Fruit fly (Drosophila melanogaster) whole organism, embryonic: ENCODE measurements around the gene CG9372.

ENCODE experiments used
- Atf6 ChIP-seq: fragments of 200-800 bp; sonication (Bioruptor generic); IDR thresholded peaks from 2 replicates; pipeline ENCODE4 v1.3.6; 2022; ENCODE audit warnings: missing biosample characterization, missing genetic modification characterization
- Bdp1 ChIP-seq: fragments of 200-800 bp; sonication (Bioruptor generic); optimal IDR thresholded peaks from 3 replicates; lab custom pipeline; 2016; ENCODE audit warnings: missing biosample characterization, missing genetic modification characterization
- Bgb ChIP-seq: fragments of 200-800 bp; sonication (Bioruptor generic); IDR thresholded peaks from 2 replicates; pipeline ENCODE4 v1.3.6; 2022; ENCODE audit warnings: missing biosample characterization, missing genetic modification characterization; ENCODE audit not compliant: partially characterized antibody
- CG12071 ChIP-seq: fragments of 200-800 bp; sonication (Bioruptor generic); optimal IDR thresholded peaks from 3 replicates; lab custom pipeline; 2018; ENCODE audit warnings: missing biosample characterization, mild to moderate bottlenecking, missing genetic modification characterization
- CG12104 ChIP-seq: fragments of 200-800 bp; sonication (Bioruptor generic); optimal IDR thresholded peaks from 3 replicates; lab custom pipeline; 2016; ENCODE audit warnings: missing biosample characterization, missing genetic modification characterization
- CG13424 ChIP-seq: fragments of 200-800 bp; sonication (Bioruptor generic); optimal IDR thresholded peaks from 2 replicates; lab custom pipeline; 2019; ENCODE audit warnings: missing biosample characterization, mild to moderate bottlenecking, missing genetic modification characterization, moderate library complexity
- CG14860 ChIP-seq: fragments of 200-800 bp; sonication (Bioruptor generic); IDR thresholded peaks from 3 replicates; pipeline ENCODE4 v1.3.6; 2022; ENCODE audit warnings: missing biosample characterization, missing genetic modification characterization; ENCODE audit not compliant: partially characterized antibody
- CG17186 ChIP-seq: fragments of 200-800 bp; sonication (Bioruptor generic); optimal IDR thresholded peaks from 3 replicates; lab custom pipeline; 2017; ENCODE audit warnings: missing biosample characterization, missing genetic modification reagents, missing genetic modification characterization
- CG17328 ChIP-seq: fragments of 200-800 bp; sonication (Bioruptor generic); IDR thresholded peaks from 2 replicates; pipeline ENCODE4 v1.3.6; 2022; ENCODE audit warnings: missing biosample characterization, missing genetic modification characterization
- CG17568 ChIP-seq: fragments of 200-800 bp; sonication (Bioruptor generic); optimal IDR thresholded peaks from 2 replicates; lab custom pipeline; 2018; ENCODE audit warnings: missing biosample characterization, mild to moderate bottlenecking, missing genetic modification characterization, moderate library complexity
- CG33557 ChIP-seq: fragments of 200-800 bp; sonication (Bioruptor generic); optimal IDR thresholded peaks from 2 replicates; lab custom pipeline; 2019; ENCODE audit warnings: missing biosample characterization, mild to moderate bottlenecking, missing genetic modification characterization, moderate library complexity
- CG34376 ChIP-seq: fragments of 200-800 bp; sonication (Bioruptor generic); optimal IDR thresholded peaks from 2 replicates; lab custom pipeline; 2018; ENCODE audit warnings: missing biosample characterization, mild to moderate bottlenecking, missing genetic modification characterization
- CG34422 ChIP-seq: fragments of 200-800 bp; sonication (Bioruptor generic); IDR thresholded peaks from 3 replicates; pipeline ENCODE4 v1.3.6; 2022; ENCODE audit warnings: missing biosample characterization, missing genetic modification characterization
- CG3995 ChIP-seq: fragments of 200-800 bp; sonication (Bioruptor generic); optimal IDR thresholded peaks from 3 replicates; lab custom pipeline; 2016; ENCODE audit warnings: missing biosample characterization, missing genetic modification characterization
- CG6765 ChIP-seq: fragments of 200-800 bp; sonication (Bioruptor generic); optimal IDR thresholded peaks from 3 replicates; lab custom pipeline; 2017; ENCODE audit warnings: missing biosample characterization, mild to moderate bottlenecking, missing genetic modification characterization
- CG8478 ChIP-seq: fragments of >200 bp; optimal IDR thresholded peaks from 2 replicates; lab custom pipeline; 2018
- CG9817 ChIP-seq: fragments of 200-800 bp; sonication (Bioruptor generic); optimal IDR thresholded peaks from 2 replicates; lab custom pipeline; 2018; ENCODE audit warnings: missing biosample characterization, mild to moderate bottlenecking, missing genetic modification characterization, moderate library complexity
- Chrac-16 ChIP-seq: fragments of 200-800 bp; sonication (Bioruptor generic); optimal IDR thresholded peaks from 3 replicates; lab custom pipeline; 2016; ENCODE audit warnings: missing biosample characterization, missing genetic modification characterization
- CkIIα-i1 ChIP-seq: fragments of 200-800 bp; sonication (Bioruptor generic); IDR thresholded peaks from 2 replicates; pipeline ENCODE4 v1.3.6; 2022; ENCODE audit warnings: missing biosample characterization, missing genetic modification characterization
- Dbx ChIP-seq: fragments of 200-800 bp; sonication (Bioruptor generic); IDR thresholded peaks from 3 replicates; pipeline ENCODE4 v1.3.6; 2022; ENCODE audit warnings: missing biosample characterization, missing genetic modification characterization
- Dip2 ChIP-seq: fragments of 200-800 bp; sonication (Bioruptor generic); IDR thresholded peaks from 2 replicates; pipeline ENCODE4 v1.3.6; 2022; ENCODE audit warnings: missing biosample characterization, missing genetic modification characterization
- Gug ChIP-seq: fragments of 200-800 bp; sonication (Bioruptor generic); IDR thresholded peaks from 4 replicates; pipeline ENCODE4 v1.3.6; 2022; ENCODE audit warnings: missing biosample characterization, missing genetic modification characterization
- Hey ChIP-seq: fragments of 200-800 bp; sonication (Bioruptor generic); optimal IDR thresholded peaks from 3 replicates; lab custom pipeline; 2018; ENCODE audit warnings: missing biosample characterization, mild to moderate bottlenecking, missing genetic modification characterization
- Hr78 ChIP-seq, 2 experiments: fragments of 200-800 bp in 1 of 2; fragments of >200 bp in 1 of 2; sonication (Bioruptor generic) in 1 of 2; optimal IDR thresholded peaks; 2 replicates each; lab custom pipeline; 2017 to 2019; ENCODE audit warnings: missing biosample characterization in 2 of 2, missing genetic modification characterization in 2 of 2, mild to moderate bottlenecking in 1 of 2, moderate library complexity in 1 of 2
- Jarid2 ChIP-seq: fragments of 200-800 bp; sonication (Bioruptor generic); optimal IDR thresholded peaks from 3 replicates; lab custom pipeline; 2017; ENCODE audit warnings: mild to moderate bottlenecking, missing biosample characterization, missing genetic modification reagents, missing genetic modification characterization
- Kr ChIP-seq: fragments of 200-800 bp; sonication (Bioruptor generic); optimal IDR thresholded peaks from 2 replicates; lab custom pipeline; 2017; ENCODE audit warnings: missing biosample characterization, mild to moderate bottlenecking, missing genetic modification characterization
- Med ChIP-seq: fragments of 200-800 bp; sonication (Bioruptor generic); peaks from one replicate; lab custom pipeline; 2016; ENCODE audit warnings: missing biosample characterization, missing genetic modification characterization, mild to moderate bottlenecking, inconsistent platforms, moderate library complexity
- Mrtf ChIP-seq: fragments of 200-800 bp; sonication (Bioruptor generic); IDR thresholded peaks from 3 replicates; pipeline ENCODE4 v1.3.6; 2022; ENCODE audit warnings: missing biosample characterization, missing genetic modification characterization
- Optix ChIP-seq: fragments of 200-800 bp; sonication (Bioruptor generic); IDR thresholded peaks from 3 replicates; pipeline ENCODE4 v1.3.6; 2022; ENCODE audit warnings: missing biosample characterization, missing genetic modification characterization
- Sin3A ChIP-seq: fragments of >200 bp; optimal IDR thresholded peaks from 2 replicates; lab custom pipeline; 2018
- Sry-β ChIP-seq: fragments of 200-800 bp; sonication (Bioruptor generic); optimal IDR thresholded peaks from 2 replicates; lab custom pipeline; 2018; ENCODE audit warnings: missing biosample characterization, mild to moderate bottlenecking, missing genetic modification characterization, moderate library complexity
- ash1 ChIP-seq: fragments of 200-800 bp; sonication (Bioruptor generic); optimal IDR thresholded peaks from 2 replicates; lab custom pipeline; 2018; ENCODE audit warnings: missing biosample characterization, mild to moderate bottlenecking, missing genetic modification characterization
- cato ChIP-seq: fragments of 200-800 bp; sonication (Bioruptor generic); optimal IDR thresholded peaks from 2 replicates; lab custom pipeline; 2016; ENCODE audit warnings: missing biosample characterization, missing genetic modification characterization, borderline replicate concordance
- chinmo ChIP-seq: fragments of 200-800 bp; sonication (Bioruptor generic); IDR thresholded peaks from 4 replicates; pipeline ENCODE4 v1.3.6; 2022; ENCODE audit warnings: missing biosample characterization, missing genetic modification characterization; ENCODE audit not compliant: partially characterized antibody
- dati ChIP-seq: fragments of 200-800 bp; sonication (Bioruptor generic); IDR thresholded peaks from 2 replicates; pipeline ENCODE4 v1.3.6; 2022; ENCODE audit warnings: missing biosample characterization, missing genetic modification characterization
- exex ChIP-seq: fragments of 200-800 bp; sonication (Bioruptor generic); optimal IDR thresholded peaks from 4 replicates; lab custom pipeline; 2018; ENCODE audit warnings: missing biosample characterization, mild to moderate bottlenecking, missing genetic modification characterization, moderate library complexity
- ftz-f1 ChIP-seq: fragments of 200-800 bp; sonication (Bioruptor generic); optimal IDR thresholded peaks from 2 replicates; lab custom pipeline; 2016; ENCODE audit warnings: missing biosample characterization, missing genetic modification characterization
- gt ChIP-seq: fragments of 200-800 bp; sonication (Bioruptor generic); IDR thresholded peaks from 2 replicates; pipeline ENCODE4 v1.3.6; 2022; ENCODE audit warnings: missing biosample characterization, missing genetic modification characterization
- inv ChIP-seq: fragments of 200-800 bp; sonication (Bioruptor generic); IDR thresholded peaks from 2 replicates; pipeline ENCODE4 v1.3.6; 2022; ENCODE audit warnings: missing biosample characterization, missing genetic modification characterization; ENCODE audit not compliant: partially characterized antibody
- jing ChIP-seq: fragments of 200-800 bp; sonication (Bioruptor generic); optimal IDR thresholded peaks from 2 replicates; lab custom pipeline; 2018; ENCODE audit warnings: missing biosample characterization, mild to moderate bottlenecking, missing genetic modification characterization
- klu ChIP-seq: fragments of 200-800 bp; sonication (Bioruptor generic); IDR thresholded peaks from 2 replicates; pipeline ENCODE4 v1.3.6; 2022; ENCODE audit warnings: missing biosample characterization, missing genetic modification characterization
- mirr ChIP-seq: fragments of 200-800 bp; sonication (Bioruptor generic); optimal IDR thresholded peaks from 3 replicates; lab custom pipeline; 2018; ENCODE audit warnings: missing biosample characterization, mild to moderate bottlenecking, missing genetic modification characterization
- otp ChIP-seq: fragments of 200-800 bp; sonication (Bioruptor generic); IDR thresholded peaks from 3 replicates; pipeline ENCODE4, ENCODE4 v1.3.6; 2022; ENCODE audit warnings: missing biosample characterization, missing genetic modification characterization
- pzg ChIP-seq: fragments of 200-800 bp; sonication (Bioruptor generic); optimal IDR thresholded peaks from 3 replicates; lab custom pipeline; 2018; ENCODE audit warnings: missing biosample characterization, mild to moderate bottlenecking, missing genetic modification characterization, moderate library complexity
- stwl ChIP-seq: fragments of 200-800 bp; sonication (Bioruptor generic); optimal IDR thresholded peaks from 3 replicates; lab custom pipeline; 2018; ENCODE audit warnings: missing biosample characterization, mild to moderate bottlenecking, missing genetic modification characterization, moderate library complexity
- sug ChIP-seq: fragments of 200-800 bp; optimal IDR thresholded peaks from 2 replicates; lab custom pipeline; 2019; ENCODE audit warnings: missing biosample characterization, mild to moderate bottlenecking, missing genetic modification characterization, moderate library complexity
- tin ChIP-seq: fragments of 200-800 bp; sonication (Bioruptor generic); optimal IDR thresholded peaks from 3 replicates; lab custom pipeline; 2016; ENCODE audit warnings: missing biosample characterization, missing genetic modification characterization
- ttk ChIP-seq: fragments of 200-800 bp; sonication (Bioruptor generic); IDR thresholded peaks from 2 replicates; pipeline ENCODE4 v2.1.2; 2022; ENCODE audit warnings: missing biosample characterization, missing genetic modification characterization
- vvl ChIP-seq: fragments of 200-800 bp; sonication (Bioruptor generic); IDR thresholded peaks from 2 replicates; pipeline ENCODE4 v1.3.6; 2022; ENCODE audit warnings: missing biosample characterization, missing genetic modification characterization

The CG9372 gene

dm6 chr3L:19646292-19646691, 40.3 kb downstream of the CG9372 start (continued):
- TF ChIP-seq Sry-β (no peak), inv (GFP tag; lab: Robert Waterston, UW) (no peak), pzg (GFP tag; lab: Kevin White, UChicago) (no peak), Chrac-16 (no peak), stwl (tag; lab: Kevin White, UChicago) (peak; percentile 19), CG9817 (tag; lab: Kevin White, UChicago) (no peak), ttk (GFP tag; lab: Robert Waterston, UW) (no peak), CG14860 (GFP tag; lab: Robert Waterston, UW) (no peak), CG12071 (GFP tag; lab: Kevin White, UChicago) (no peak), CG8478 (lab: Kevin White, UChicago) (no peak), mirr (GFP tag; lab: Kevin White, UChicago) (peak; percentile 18), tin (no peak), CG13424 (tag; lab: Kevin White, UChicago) (no peak), Bdp1 (GFP tag; lab: Kevin White, UChicago) (no peak)

dm6 chr3L:19648648-19649047, 42.6 kb downstream of the CG9372 start:
- TF ChIP-seq CG17328: no peak
- TF ChIP-seq klu: no peak
- no peak for TF ChIP-seq Gug (GFP tag; lab: Robert Waterston, UW)
- peak; percentile 19 for TF ChIP-seq CG3995
- peak; percentile 73 for TF ChIP-seq exex (tag; lab: Kevin White, UChicago)
- TF ChIP-seq sug (tag; lab: Kevin White, UChicago): peak; percentile 98
- TF ChIP-seq CkIIα-i1 (GFP tag; lab: Robert Waterston, UW): no peak
- no peak for TF ChIP-seq CG12104 (GFP tag; lab: Kevin White, UChicago)
- peak; percentile 25 for TF ChIP-seq CG34376 (GFP tag; lab: Kevin White, UChicago)
- no peak for TF ChIP-seq Sin3A
- no peak for TF ChIP-seq CG17568
- no peak for TF ChIP-seq Kr (GFP tag; lab: Kevin White, UChicago)
- TF ChIP-seq Mrtf (GFP tag; lab: Robert Waterston, UW): no peak

dm6 chr3L:19649374-19649948, 43.5 kb downstream of the CG9372 start, which contains the start of gene Oat:
Gene Oat (minus strand): TSS chr3L:19649851.
- TF ChIP-seq cato (GFP tag; lab: Kevin White, UChicago): no peak
- no peak for TF ChIP-seq gt (GFP tag; lab: Robert Waterston, UW)
- 0 out of 3 replicates have a peak, but pooled peaks have one; percentile 4 for TF ChIP-seq otp (GFP tag; lab: Robert Waterston, UW)
- TF ChIP-seq CG33557 (GFP tag; lab: Kevin White, UChicago): no peak
- peak; percentile 77 for TF ChIP-seq Med (GFP tag; lab: Kevin White, UChicago)
- 0 out of 2 replicates have a peak, but pooled peaks have one; percentile 8 for TF ChIP-seq Bgb (GFP tag; lab: Robert Waterston, UW)
- TF ChIP-seq Atf6 (GFP tag; lab: Robert Waterston, UW): peak; percentile 31; the same call in 1 of the 2 replicates
- no peak for TF ChIP-seq dati
- TF ChIP-seq Jarid2 (GFP tag; lab: Kevin White, UChicago): peak; percentile 46
- no peak for TF ChIP-seq ash1 (GFP tag; lab: Kevin White, UChicago)
- no peak for TF ChIP-seq Dip2 (GFP tag; lab: Robert Waterston, UW)
- TF ChIP-seq CG6765 (GFP tag; lab: Kevin White, UChicago): no peak
- TF ChIP-seq jing: no peak
- TF ChIP-seq chinmo (GFP tag; lab: Robert Waterston, UW): 0 out of 4 replicates have a peak, but pooled peaks have one; percentile 29
- no peak for TF ChIP-seq Optix (GFP tag; lab: Robert Waterston, UW)
- no peak for TF ChIP-seq Hey (tag; lab: Kevin White, UChicago)
- TF ChIP-seq pzg (GFP tag; lab: Kevin White, UChicago): no peak
- no peak for TF ChIP-seq CG34422 (GFP tag; lab: Robert Waterston, UW)
- TF ChIP-seq Dbx: peak; percentile 37; the same call in 1 of the 3 replicates
- TF ChIP-seq sug (tag; lab: Kevin White, UChicago): peak; percentile 79
- peak; percentile 87 for TF ChIP-seq ftz-f1
- TF ChIP-seq CG17186: no peak
- peak in 1 of 2 experiments; percentile 68 for TF ChIP-seq Hr78 (GFP tag; optimal IDR thresholded peaks at IDR 0.05; lab: Kevin White, UChicago)
- TF ChIP-seq vvl (GFP tag; lab: Robert Waterston, UW): no peak
